Fruit fly (Drosophila melanogaster) whole organism, embryonic: ENCODE results near the gene Polr2G.

Experiments
- BtbVII ChIP-seq: fragments of 200-800 bp; sonication (Bioruptor generic); optimal IDR thresholded peaks from 3 replicates; lab custom pipeline; 2017; ENCODE audit warnings: missing biosample characterization, mild to moderate bottlenecking, missing genetic modification characterization
- CG10267 ChIP-seq: fragments of 200-800 bp; sonication (Bioruptor generic); optimal IDR thresholded peaks from 2 replicates; lab custom pipeline; 2018; ENCODE audit warnings: missing biosample characterization, mild to moderate bottlenecking, missing genetic modification characterization, moderate library complexity
- CG10366 ChIP-seq: fragments of 200-800 bp; sonication (Bioruptor generic); IDR thresholded peaks from 2 replicates; pipeline ENCODE4 v1.3.6; 2022; ENCODE audit warnings: missing biosample characterization, missing genetic modification characterization
- CG11696 ChIP-seq: fragments of 200-800 bp; sonication (Bioruptor generic); IDR thresholded peaks from 2 replicates; pipeline ENCODE4 v1.3.6; 2022; ENCODE audit warnings: missing biosample characterization, missing genetic modification characterization
- CG13775 ChIP-seq: fragments of 200-800 bp; sonication (Bioruptor generic); optimal IDR thresholded peaks from 3 replicates; lab custom pipeline; 2017; ENCODE audit warnings: missing biosample characterization, mild to moderate bottlenecking, missing genetic modification characterization
- CG14965 ChIP-seq: fragments of 200-800 bp; sonication (Bioruptor generic); optimal IDR thresholded peaks from 2 replicates; lab custom pipeline; 2016; ENCODE audit warnings: missing biosample characterization, missing genetic modification characterization, borderline replicate concordance
- CG15269 ChIP-seq: fragments of 200-800 bp; sonication (Bioruptor generic); optimal IDR thresholded peaks from 2 replicates; lab custom pipeline; 2018; ENCODE audit warnings: missing biosample characterization, mild to moderate bottlenecking, missing genetic modification characterization, moderate library complexity
- CG15514 ChIP-seq: fragments of 200-800 bp; sonication (Bioruptor generic); optimal IDR thresholded peaks from 3 replicates; lab custom pipeline; 2017; ENCODE audit warnings: missing biosample characterization, missing genetic modification characterization, mild to moderate bottlenecking, moderate library complexity, missing genetic modification reagents
- CG15696 ChIP-seq: fragments of 200-800 bp; sonication (Bioruptor generic); optimal IDR thresholded peaks from 2 replicates; lab custom pipeline; 2019; ENCODE audit warnings: missing biosample characterization, mild to moderate bottlenecking, missing genetic modification characterization, moderate library complexity
- CG17912 ChIP-seq: fragments of 200-800 bp; sonication (Bioruptor generic); optimal IDR thresholded peaks from 2 replicates; lab custom pipeline; 2018; ENCODE audit warnings: missing biosample characterization, mild to moderate bottlenecking, missing genetic modification characterization
- CG30403 ChIP-seq: fragments of 200-800 bp; sonication (Bioruptor generic); optimal IDR thresholded peaks from 3 replicates; lab custom pipeline; 2016; ENCODE audit warnings: missing biosample characterization, missing genetic modification characterization
- CG30431 ChIP-seq: fragments of 200-800 bp; sonication (Bioruptor generic); optimal IDR thresholded peaks from 2 replicates; lab custom pipeline; 2017; ENCODE audit warnings: missing biosample characterization, missing genetic modification characterization
- CG3065 ChIP-seq: fragments of 200-800 bp; sonication (Bioruptor generic); optimal IDR thresholded peaks from 2 replicates; lab custom pipeline; 2016; ENCODE audit warnings: missing biosample characterization, missing genetic modification characterization
- CG31224 ChIP-seq: fragments of 200-800 bp; sonication (Bioruptor generic); IDR thresholded peaks from 2 replicates; pipeline ENCODE4 v1.3.6; 2022; ENCODE audit warnings: missing biosample characterization, missing genetic modification characterization
- CG31388 ChIP-seq: fragments of 200-800 bp; sonication (Bioruptor generic); optimal IDR thresholded peaks from 2 replicates; lab custom pipeline; 2016; ENCODE audit warnings: missing biosample characterization, missing genetic modification characterization
- CG3281 ChIP-seq: fragments of 200-800 bp; sonication (Bioruptor generic); optimal IDR thresholded peaks from 3 replicates; lab custom pipeline; 2017; ENCODE audit warnings: missing biosample characterization, mild to moderate bottlenecking, missing genetic modification characterization
- CG3726 ChIP-seq: fragments of 200-800 bp; sonication (Bioruptor generic); IDR thresholded peaks from 3 replicates; pipeline ENCODE4, ENCODE4 v1.3.6; 2022; ENCODE audit warnings: missing biosample characterization, missing genetic modification characterization
- CG4854 ChIP-seq: fragments of 200-800 bp; sonication (Bioruptor generic); optimal IDR thresholded peaks from 2 replicates; lab custom pipeline; 2016; ENCODE audit warnings: missing biosample characterization, missing genetic modification characterization, inconsistent platforms
- CG6854 ChIP-seq: fragments of 200-800 bp; sonication (Bioruptor generic); optimal IDR thresholded peaks from 3 replicates; lab custom pipeline; 2017; ENCODE audit warnings: missing biosample characterization, mild to moderate bottlenecking, missing genetic modification characterization
- CG7357 ChIP-seq: fragments of 200-800 bp; sonication (Bioruptor generic); IDR thresholded peaks from 3 replicates; pipeline ENCODE4 v1.3.6; 2022; ENCODE audit warnings: missing biosample characterization, missing genetic modification characterization
- CG7556 ChIP-seq: fragments of 200-800 bp; sonication (Bioruptor generic); optimal IDR thresholded peaks from 2 replicates; lab custom pipeline; 2017; ENCODE audit warnings: missing biosample characterization, mild to moderate bottlenecking, missing genetic modification characterization
- CTCF ChIP-seq: fragments of 200-800 bp; sonication (Bioruptor generic); optimal IDR thresholded peaks from 2 replicates; lab custom pipeline; 2017; ENCODE audit warnings: missing biosample characterization, mild to moderate bottlenecking, missing genetic modification characterization, moderate library complexity
- Chrac-16 ChIP-seq: fragments of 200-800 bp; sonication (Bioruptor generic); optimal IDR thresholded peaks from 3 replicates; lab custom pipeline; 2016; ENCODE audit warnings: missing biosample characterization, missing genetic modification characterization
- Dfd ChIP-seq, 2 experiments: fragments of >200 bp; optimal IDR thresholded peaks; 2 replicates each; lab custom pipeline; 2017; ENCODE audit warnings: missing biosample characterization in 2 of 2, missing genetic modification characterization in 2 of 2
- Ets65A ChIP-seq: fragments of 200-800 bp; sonication (Bioruptor generic); peaks from one replicate; lab custom pipeline; 2016; ENCODE audit warnings: missing biosample characterization, missing genetic modification characterization
- GATAe ChIP-seq: fragments of 200-800 bp; sonication (Bioruptor generic); conservative IDR thresholded peaks from 2 replicates; pipeline ENCODE4 v1.3.6; 2022; ENCODE audit warnings: missing biosample characterization, missing genetic modification characterization
- Jarid2 ChIP-seq: fragments of 200-800 bp; sonication (Bioruptor generic); optimal IDR thresholded peaks from 3 replicates; lab custom pipeline; 2017; ENCODE audit warnings: mild to moderate bottlenecking, missing biosample characterization, missing genetic modification reagents, missing genetic modification characterization
- MESR4 ChIP-seq: fragments of 200-800 bp; sonication (Bioruptor generic); optimal IDR thresholded peaks from 2 replicates; lab custom pipeline; 2018; ENCODE audit warnings: missing biosample characterization, mild to moderate bottlenecking, missing genetic modification characterization, moderate library complexity
- Mad ChIP-seq: fragments of 200-800 bp; sonication (Bioruptor generic); optimal IDR thresholded peaks from 2 replicates; lab custom pipeline; 2016; ENCODE audit warnings: missing biosample characterization, missing genetic modification characterization
- Taf1 ChIP-seq: fragments of 200-800 bp; sonication (Bioruptor generic); IDR thresholded peaks from 2 replicates; pipeline ENCODE4 v1.3.6; 2022; ENCODE audit warnings: missing biosample characterization, missing genetic modification characterization
- bcd ChIP-seq: fragments of 200-800 bp; sonication (Bioruptor generic); optimal IDR thresholded peaks from 2 replicates; lab custom pipeline; 2017; ENCODE audit warnings: missing biosample characterization, mild to moderate bottlenecking, missing genetic modification characterization
- croc ChIP-seq: fragments of 200-800 bp; sonication (Bioruptor generic); conservative IDR thresholded peaks from 3 replicates; pipeline ENCODE4 v1.3.6; 2022; ENCODE audit warnings: missing biosample characterization, missing genetic modification characterization
- crol ChIP-seq: fragments of 200-800 bp; sonication (Bioruptor generic); IDR thresholded peaks from 2 replicates; pipeline ENCODE4 v1.3.6; 2022; ENCODE audit warnings: missing biosample characterization, missing genetic modification characterization
- da ChIP-seq: fragments of 200-800 bp; sonication (Bioruptor generic); optimal IDR thresholded peaks from 2 replicates; lab custom pipeline; 2016; ENCODE audit warnings: missing biosample characterization, missing genetic modification characterization
- en ChIP-seq: fragments of 200-800 bp; sonication (Bioruptor generic); optimal IDR thresholded peaks from 2 replicates; lab custom pipeline; 2016; ENCODE audit warnings: missing biosample characterization, missing genetic modification characterization
- exex ChIP-seq: fragments of 200-800 bp; sonication (Bioruptor generic); optimal IDR thresholded peaks from 4 replicates; lab custom pipeline; 2018; ENCODE audit warnings: missing biosample characterization, mild to moderate bottlenecking, missing genetic modification characterization, moderate library complexity
- eyg ChIP-seq: fragments of 200-800 bp; sonication (Bioruptor generic); optimal IDR thresholded peaks from 3 replicates; lab custom pipeline; 2016; ENCODE audit warnings: missing biosample characterization, missing genetic modification characterization
- gem ChIP-seq: fragments of 200-800 bp; sonication (Bioruptor generic); optimal IDR thresholded peaks from 2 replicates; lab custom pipeline; 2019; ENCODE audit warnings: missing biosample characterization, mild to moderate bottlenecking, missing genetic modification characterization, moderate library complexity
- grau ChIP-seq: fragments of 200-800 bp; optimal IDR thresholded peaks from 3 replicates; lab custom pipeline; 2019; ENCODE audit warnings: missing biosample characterization, mild to moderate bottlenecking, missing genetic modification characterization, moderate library complexity
- grn ChIP-seq: fragments of 200-800 bp; sonication (Bioruptor generic); optimal IDR thresholded peaks from 3 replicates; lab custom pipeline; 2017; ENCODE audit warnings: missing biosample characterization, missing genetic modification characterization
- jing ChIP-seq: fragments of 200-800 bp; sonication (Bioruptor generic); optimal IDR thresholded peaks from 2 replicates; lab custom pipeline; 2018; ENCODE audit warnings: missing biosample characterization, mild to moderate bottlenecking, missing genetic modification characterization
- luna ChIP-seq: fragments of 200-800 bp; sonication (Bioruptor generic); optimal IDR thresholded peaks from 2 replicates; lab custom pipeline; 2016; ENCODE audit warnings: missing biosample characterization, missing genetic modification characterization
- psq ChIP-seq: fragments of 200-800 bp; sonication (Bioruptor generic); optimal IDR thresholded peaks from 2 replicates; lab custom pipeline; 2017; ENCODE audit warnings: missing biosample characterization, missing genetic modification characterization
- salm ChIP-seq: fragments of 200-800 bp; sonication (Bioruptor generic); optimal IDR thresholded peaks from 2 replicates; lab custom pipeline; 2018; ENCODE audit warnings: missing biosample characterization, mild to moderate bottlenecking, missing genetic modification characterization
- sisA ChIP-seq: fragments of 200-800 bp; sonication (Bioruptor generic); IDR thresholded peaks from 2 replicates; pipeline ENCODE4 v1.3.6; 2022; ENCODE audit warnings: missing biosample characterization, missing genetic modification characterization
- sug ChIP-seq: fragments of 200-800 bp; optimal IDR thresholded peaks from 2 replicates; lab custom pipeline; 2019; ENCODE audit warnings: missing biosample characterization, mild to moderate bottlenecking, missing genetic modification characterization, moderate library complexity
- twi ChIP-seq: fragments of 200-800 bp; optimal IDR thresholded peaks from 2 replicates; lab custom pipeline; 2019; ENCODE audit warnings: missing biosample characterization, mild to moderate bottlenecking, missing genetic modification characterization, moderate library complexity
- wek ChIP-seq: fragments of 200-800 bp; sonication (Bioruptor generic); optimal IDR thresholded peaks from 3 replicates; lab custom pipeline; 2018; ENCODE audit warnings: missing biosample characterization, mild to moderate bottlenecking, missing genetic modification characterization, moderate library complexity
- z ChIP-seq: fragments of 200-800 bp; sonication (Bioruptor generic); IDR thresholded peaks from 3 replicates; pipeline ENCODE4 v1.3.6; 2022; ENCODE audit warnings: missing biosample characterization, missing genetic modification characterization

Polr2G gene

dm6 chr3R:15231635-15232138 lies 8.7 kb upstream of the Polr2G start (continued):
- TF ChIP-seq wek (GFP tag; lab: Kevin White, UChicago) (no peak), Dfd (GFP tag; optimal IDR thresholded peaks at IDR 0.05; lab: Kevin White, UChicago) (no peak), croc (GFP tag; lab: Robert Waterston, UW) (no peak), CG15514 (peak; percentile 3), GATAe (GFP tag; lab: Robert Waterston, UW) (peak; percentile 32), jing (GFP tag; lab: Kevin White, UChicago) (no peak), CG3281 (peak; percentile 12), salm (tag; lab: Kevin White, UChicago) (peak; percentile 1)
- TF ChIP-seq, all 482 proteins: peak for 16

dm6 chr3R:15230285-15230684 lies 7.3 kb upstream of the Polr2G start, which contains the start of gene CG34316:
Gene CG34316, plus strand, starts transcription at chr3R:15230585.
- TF ChIP-seq CG30403 = no peak
- TF ChIP-seq z (GFP tag; lab: Robert Waterston, UW) = no peak
- no peak for TF ChIP-seq CG30431 (GFP tag; lab: Kevin White, UChicago)
- TF ChIP-seq Taf1 (GFP tag; lab: Robert Waterston, UW) = no peak
- TF ChIP-seq CG14965 (GFP tag; lab: Kevin White, UChicago) = no peak
- TF ChIP-seq MESR4 (GFP tag; lab: Kevin White, UChicago) = no peak
- TF ChIP-seq Chrac-16 = no peak
- no peak for TF ChIP-seq CTCF (GFP tag; lab: Kevin White, UChicago)
- no peak for TF ChIP-seq CG31224
- no peak for TF ChIP-seq grau (tag; lab: Kevin White, UChicago)
- peak; percentile 55 for TF ChIP-seq sug
- TF ChIP-seq Dfd (GFP tag; optimal IDR thresholded peaks at IDR 0.05; lab: Kevin White, UChicago) = no peak
- no peak for TF ChIP-seq Jarid2
- peak; percentile 30 for TF ChIP-seq exex (tag; lab: Kevin White, UChicago)
- TF ChIP-seq CG10267 (tag; lab: Kevin White, UChicago) = no peak

dm6 chr3R:15229329-15229876 lies 6.4 kb upstream of the Polr2G start, which contains the start of the genes Art3 and mRpS10:
Gene Art3, minus strand, starts transcription at chr3R:15229408.
Gene mRpS10, plus strand, starts transcription at chr3R:15229665.
- TF ChIP-seq CG31388 (GFP tag; lab: Kevin White, UChicago) = peak; percentile 100
- peak; percentile 100 for TF ChIP-seq CG17912 (GFP tag; lab: Kevin White, UChicago)
- peak; percentile 99 for TF ChIP-seq CG11696 (GFP tag; lab: Robert Waterston, UW)
- TF ChIP-seq psq (GFP tag; lab: Kevin White, UChicago) = peak; percentile 99
- TF ChIP-seq CG15269 (tag; lab: Kevin White, UChicago) = peak; percentile 100
- peak; percentile 99 for TF ChIP-seq CG7357 (GFP tag; lab: Robert Waterston, UW)
- peak; percentile 100 for TF ChIP-seq CG3726
- TF ChIP-seq CG13775 (GFP tag; lab: Kevin White, UChicago) = peak; percentile 100
- TF ChIP-seq BtbVII (GFP tag; lab: Kevin White, UChicago) = peak; percentile 100
- TF ChIP-seq CG4854 (GFP tag; lab: Kevin White, UChicago) = peak; percentile 100
- TF ChIP-seq grn (GFP tag; lab: Kevin White, UChicago) = peak; percentile 95
- TF ChIP-seq crol (GFP tag; lab: Robert Waterston, UW) = peak; percentile 93
- TF ChIP-seq Chrac-16 = peak; percentile 100
- TF ChIP-seq Mad (GFP tag; lab: Kevin White, UChicago) = peak; percentile 100
- peak; percentile 100 for TF ChIP-seq twi (tag; lab: Kevin White, UChicago)
- peak; percentile 100 for TF ChIP-seq CG3281
- peak; percentile 100 for TF ChIP-seq da (GFP tag; lab: Kevin White, UChicago)
- TF ChIP-seq Ets65A (GFP tag; lab: Kevin White, UChicago) = peak; percentile 100
- TF ChIP-seq CG3065 (GFP tag; lab: Kevin White, UChicago) = peak; percentile 100
- TF ChIP-seq bcd (GFP tag; lab: Kevin White, UChicago) = peak; percentile 100
- TF ChIP-seq CG15696 = peak; percentile 100
- peak; percentile 100 for TF ChIP-seq gem (tag; lab: Kevin White, UChicago)
- peak; percentile 100 for TF ChIP-seq eyg (GFP tag; lab: Kevin White, UChicago)
- TF ChIP-seq en (GFP tag; lab: Kevin White, UChicago) = peak; percentile 100
- TF ChIP-seq CG6854 (GFP tag; lab: Kevin White, UChicago) = peak; percentile 99
- TF ChIP-seq luna = peak; percentile 99
- peak; percentile 100 for TF ChIP-seq CG10366 (GFP tag; lab: Robert Waterston, UW)
- TF ChIP-seq CG7556 (GFP tag; lab: Kevin White, UChicago) = peak; percentile 100
- peak; percentile 100 for TF ChIP-seq sisA (GFP tag; lab: Robert Waterston, UW)
